Worm (Caenorhabditis elegans) whole organism, L4 larva: ENCODE data around the gene C38C3.3.
A peak's percentile ranks its signal among the peaks of the same experiment; 100 is the strongest.

Experiments
- D1046.2 ChIP-seq: fragments of 200-800 bp; sonication (Bioruptor generic); IDR thresholded peaks from 2 replicates; pipeline ENCODE4 v1.3.6; 2022; ENCODE audit warnings: missing genetic modification characterization, missing compliant biosample characterization
- F26F4.8 ChIP-seq: fragments of 200-800 bp; sonication (Bioruptor generic); conservative IDR thresholded peaks from 2 replicates; pipeline ENCODE4 v1.3.6; 2022; ENCODE audit warnings: missing genetic modification characterization, missing compliant biosample characterization
- F37D6.2 ChIP-seq: sonication (generic microtip); optimal IDR thresholded peaks from 2 replicates; lab custom pipeline; 2016; ENCODE audit warnings: mild to moderate bottlenecking, missing genetic modification characterization, missing compliant biosample characterization
- T26A8.4 ChIP-seq: fragments of 200-800 bp; sonication (Bioruptor generic); IDR thresholded peaks from 2 replicates; pipeline ENCODE4 v1.3.6; 2022; ENCODE audit warnings: missing genetic modification characterization, missing compliant biosample characterization
- Y5F2A.4 ChIP-seq: fragments of 200-800 bp; sonication (Bioruptor generic); optimal IDR thresholded peaks from 2 replicates; lab custom pipeline; 2018; ENCODE audit warnings: mild to moderate bottlenecking, missing genetic modification characterization, missing compliant biosample characterization
- Y75B8A.6 ChIP-seq: fragments of 200-800 bp; sonication (Bioruptor generic); IDR thresholded peaks from 2 replicates; pipeline ENCODE4 v1.3.6; 2022; ENCODE audit warnings: missing genetic modification reagents, missing genetic modification characterization, missing compliant biosample characterization
- arid-1 ChIP-seq: fragments of 200-800 bp; sonication (Bioruptor generic); conservative IDR thresholded peaks from 2 replicates; pipeline ENCODE4 v1.3.6; 2022; ENCODE audit warnings: missing genetic modification reagents, missing genetic modification characterization, missing compliant biosample characterization
- ceh-44 ChIP-seq: fragments of 200-800 bp; sonication (Bioruptor generic); IDR thresholded peaks from 2 replicates; pipeline ENCODE4 v1.3.6; 2022; ENCODE audit warnings: missing genetic modification reagents, missing genetic modification characterization, missing compliant biosample characterization
- ceh-62 ChIP-seq: sonication (generic microtip); optimal IDR thresholded peaks from 2 replicates; lab custom pipeline; 2017; ENCODE audit warnings: missing biosample characterization, missing genetic modification characterization
- ces-1 ChIP-seq: fragments of 150-350 bp; sonication (generic microtip); optimal IDR thresholded peaks from 4 replicates; lab custom pipeline; 2014; ENCODE audit warnings: missing biosample characterization, missing genetic modification reagents, missing genetic modification characterization
- ctbp-1 ChIP-seq: fragments of 200-800 bp; sonication (Bioruptor generic); IDR thresholded peaks from 2 replicates; pipeline ENCODE4 v1.3.6; 2022; ENCODE audit warnings: missing genetic modification reagents, missing genetic modification characterization, missing compliant biosample characterization
- daf-16 ChIP-seq, 3 experiments: sonication (generic microtip); optimal IDR thresholded peaks; 2 replicates each; lab custom pipeline; 2016 to 2017; ENCODE audit warnings: missing genetic modification characterization in 3 of 3, missing genetic modification reagents in 3 of 3, mild to moderate bottlenecking in 2 of 3, missing compliant biosample characterization in 2 of 3, missing biosample characterization in 1 of 3, moderate library complexity in 1 of 3
- daf-19 ChIP-seq: fragments of 200-800 bp; sonication (Bioruptor generic); conservative IDR thresholded peaks from 2 replicates; pipeline ENCODE4 v1.3.6; 2022; ENCODE audit warnings: missing genetic modification characterization, missing compliant biosample characterization
- daf-8 ChIP-seq: fragments of 200-800 bp; sonication (Bioruptor generic); IDR thresholded peaks from 2 replicates; pipeline ENCODE4 v1.3.6; 2022; ENCODE audit warnings: missing genetic modification characterization, missing compliant biosample characterization
- dmd-6 ChIP-seq: fragments of 200-800 bp; sonication (Bioruptor generic); IDR thresholded peaks from 2 replicates; pipeline ENCODE4 v1.3.6; 2022; ENCODE audit warnings: missing genetic modification reagents, missing genetic modification characterization, missing compliant biosample characterization
- dmd-9 ChIP-seq: fragments of 200-800 bp; sonication (Bioruptor generic); IDR thresholded peaks from 2 replicates; pipeline ENCODE4 v1.3.6; 2022; ENCODE audit warnings: missing genetic modification reagents, missing genetic modification characterization, missing compliant biosample characterization
- dve-1 ChIP-seq: sonication (generic microtip); optimal IDR thresholded peaks from 2 replicates; lab custom pipeline; 2017; ENCODE audit warnings: antibody characterized with exemption, mild to moderate bottlenecking, missing genetic modification characterization, missing compliant biosample characterization; ENCODE audit not compliant: insufficient read depth
- fos-1 ChIP-seq: fragments of 150-350 bp; optimal IDR thresholded peaks from 2 replicates; lab custom pipeline; 2014; ENCODE audit warnings: missing biosample characterization, missing genetic modification characterization
- gei-8 ChIP-seq: fragments of 200-800 bp; sonication (Bioruptor generic); optimal IDR thresholded peaks from 2 replicates; lab custom pipeline; 2018; ENCODE audit warnings: mild to moderate bottlenecking, missing genetic modification characterization, missing compliant biosample characterization
- hlh-11 ChIP-seq: fragments of 200-800 bp; sonication (Bioruptor generic); optimal IDR thresholded peaks from 2 replicates; lab custom pipeline; 2018; ENCODE audit warnings: mild to moderate bottlenecking, missing genetic modification characterization, missing compliant biosample characterization
- hmg-1.1 ChIP-seq: fragments of 200-800 bp; sonication (Bioruptor generic); IDR thresholded peaks from 2 replicates; pipeline ENCODE4 v1.3.6; 2022; ENCODE audit warnings: missing genetic modification reagents, missing genetic modification characterization, missing compliant biosample characterization
- lim-7 ChIP-seq: fragments of 200-800 bp; sonication (Bioruptor generic); IDR thresholded peaks from 2 replicates; pipeline ENCODE4 v1.3.6; 2022; ENCODE audit warnings: missing genetic modification characterization, missing compliant biosample characterization
- lin-13 ChIP-seq: fragments of 150-350 bp; optimal IDR thresholded peaks from 2 replicates; lab custom pipeline; 2014; ENCODE audit warnings: missing biosample characterization, missing genetic modification reagents, missing genetic modification characterization
- lin-29 ChIP-seq: fragments of 200-800 bp; sonication (Bioruptor generic); IDR thresholded peaks from 2 replicates; pipeline ENCODE4 v1.3.6; 2022; ENCODE audit warnings: missing genetic modification reagents, missing genetic modification characterization, missing compliant biosample characterization
- lir-3 ChIP-seq: sonication (generic microtip); optimal IDR thresholded peaks from 2 replicates; lab custom pipeline; 2016; ENCODE audit warnings: mild to moderate bottlenecking, missing genetic modification characterization, missing compliant biosample characterization
- lsy-2 ChIP-seq, 2 experiments: fragments of 150-350 bp in 1 of 2; sonication (generic microtip) in 1 of 2; optimal IDR thresholded peaks; 2 replicates each; lab custom pipeline; 2014 to 2017; ENCODE audit warnings: missing biosample characterization in 2 of 2, missing genetic modification characterization in 2 of 2
- nhr-10 ChIP-seq: fragments of 150-350 bp; optimal IDR thresholded peaks from 2 replicates; lab custom pipeline; 2014; ENCODE audit warnings: missing biosample characterization, missing genetic modification characterization
- nhr-25 ChIP-seq: sonication (generic microtip); optimal IDR thresholded peaks from 2 replicates; lab custom pipeline; 2017; ENCODE audit warnings: missing genetic modification characterization, mild to moderate bottlenecking, missing compliant biosample characterization, antibody characterized with exemption, moderate library complexity, borderline replicate concordance; ENCODE audit not compliant: insufficient read depth
- nhr-48 ChIP-seq: sonication (generic microtip); optimal IDR thresholded peaks from 2 replicates; lab custom pipeline; 2016; ENCODE audit warnings: mild to moderate bottlenecking, missing genetic modification characterization, missing compliant biosample characterization
- nhr-6 ChIP-seq: fragments of 150-350 bp; optimal IDR thresholded peaks from 2 replicates; lab custom pipeline; 2014; ENCODE audit warnings: missing biosample characterization, missing genetic modification characterization
- nhr-77 ChIP-seq: fragments of 150-350 bp; optimal IDR thresholded peaks from 2 replicates; lab custom pipeline; 2014; ENCODE audit warnings: missing biosample characterization, missing genetic modification characterization
- pha-4 ChIP-seq, 2 experiments: fragments of 150-350 bp in 1 of 2; fragments of 200-800 bp in 1 of 2; sonication (Bioruptor generic) in 1 of 2; IDR thresholded peaks in 1 of 2; optimal IDR thresholded peaks in 1 of 2; 2 replicates each; pipeline versions ENCODE4 v1.3.6 to Lab custom; 2014 to 2022; ENCODE audit warnings: missing genetic modification characterization in 2 of 2, missing genetic modification reagents in 2 of 2, missing biosample characterization in 1 of 2, missing compliant biosample characterization in 1 of 2
- pqm-1 ChIP-seq: sonication (generic microtip); optimal IDR thresholded peaks from 2 replicates; lab custom pipeline; 2017; ENCODE audit warnings: missing biosample characterization, missing genetic modification characterization
- saeg-2 ChIP-seq: fragments of 200-800 bp; sonication (Bioruptor generic); IDR thresholded peaks from 2 replicates; pipeline ENCODE4 v1.3.6; 2022; ENCODE audit warnings: missing genetic modification reagents, missing genetic modification characterization, missing compliant biosample characterization
- sdz-12 ChIP-seq: fragments of 200-800 bp; sonication (Bioruptor generic); optimal IDR thresholded peaks from 2 replicates; lab custom pipeline; 2018; ENCODE audit warnings: mild to moderate bottlenecking, missing genetic modification characterization, missing compliant biosample characterization
- set-16 ChIP-seq: fragments of 200-800 bp; sonication (Bioruptor generic); IDR thresholded peaks from 2 replicates; pipeline ENCODE4 v1.3.6; 2022; ENCODE audit warnings: missing genetic modification reagents, missing genetic modification characterization, missing compliant biosample characterization
- skn-1 ChIP-seq: fragments of 150-350 bp; optimal IDR thresholded peaks from 2 replicates; lab custom pipeline; 2014; ENCODE audit warnings: missing biosample characterization, missing genetic modification characterization
- snpc-1.2 ChIP-seq: fragments of 200-800 bp; sonication (Bioruptor generic); IDR thresholded peaks from 2 replicates; pipeline ENCODE4 v1.3.6; 2022; ENCODE audit warnings: missing genetic modification reagents, missing genetic modification characterization, missing compliant biosample characterization
- snpc-4 ChIP-seq: fragments of 150-350 bp; optimal IDR thresholded peaks from 2 replicates; lab custom pipeline; 2014; ENCODE audit warnings: missing biosample characterization, missing genetic modification characterization
- spr-1 ChIP-seq: sonication (generic microtip); optimal IDR thresholded peaks from 2 replicates; lab custom pipeline; 2016; ENCODE audit warnings: mild to moderate bottlenecking, missing genetic modification characterization, missing compliant biosample characterization
- tag-97 ChIP-seq: fragments of 200-800 bp; sonication (Bioruptor generic); IDR thresholded peaks from 2 replicates; pipeline ENCODE4 v1.3.6; 2022; ENCODE audit warnings: missing genetic modification characterization, missing compliant biosample characterization
- unc-130 ChIP-seq: sonication (generic microtip); optimal IDR thresholded peaks from 2 replicates; lab custom pipeline; 2016; ENCODE audit warnings: missing genetic modification reagents, missing genetic modification characterization, missing compliant biosample characterization
- zip-2 ChIP-seq: fragments of 150-350 bp; optimal IDR thresholded peaks from 2 replicates; lab custom pipeline; 2014; ENCODE audit warnings: missing biosample characterization, missing genetic modification characterization
- ztf-7 ChIP-seq: fragments of 150-350 bp; optimal IDR thresholded peaks from 2 replicates; lab custom pipeline; 2014; ENCODE audit warnings: missing biosample characterization, missing genetic modification characterization

C38C3.3 gene

DNA sequence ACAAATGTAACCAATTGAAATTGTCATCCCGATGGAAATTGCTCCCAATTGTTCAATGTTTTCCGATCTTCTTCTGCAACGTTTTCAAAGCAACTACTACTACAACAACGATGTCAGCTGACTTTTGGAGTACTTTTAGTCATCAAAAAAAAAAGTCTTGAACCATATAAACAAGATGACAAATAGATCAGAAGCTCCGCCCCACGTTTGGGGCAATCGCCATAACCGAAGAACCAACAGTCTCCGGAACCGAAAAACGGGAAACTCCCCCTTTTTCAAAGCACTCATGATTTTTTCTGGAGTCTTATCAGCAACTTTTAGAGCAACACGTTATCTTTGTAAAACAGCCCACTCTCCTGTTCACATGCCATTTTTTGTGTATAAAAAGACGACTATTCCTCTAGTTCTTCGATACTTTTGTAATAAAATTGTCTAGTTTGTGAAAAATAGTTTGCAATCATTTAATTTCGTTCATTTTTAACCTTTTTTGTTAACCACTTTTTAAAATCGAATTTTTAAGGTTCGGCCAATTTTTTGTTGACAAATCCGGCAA, 36.0 kb upstream of the C38C3.3 start (continued):
- TF ChIP-seq daf-16 (GFP tag; optimal IDR thresholded peaks at IDR 0.05; lab: Kevin White, UChicago) = no peak
- TF ChIP-seq daf-16 (tag; optimal IDR thresholded peaks at IDR 0.05; lab: Kevin White, UChicago) = peak; percentile 81
- TF ChIP-seq saeg-2 (GFP tag; lab: Robert Waterston, UW) = no peak
- peak; percentile 43 for TF ChIP-seq pqm-1 (tag; lab: Kevin White, UChicago)
- TF ChIP-seq nhr-48 (tag; lab: Kevin White, UChicago) = peak; percentile 18
- TF ChIP-seq set-16 (GFP tag; lab: Robert Waterston, UW) = no peak
- TF ChIP-seq lin-29 (GFP tag; lab: Robert Waterston, UW) = no peak
- TF ChIP-seq nhr-6 (tag; lab: Kevin White, UChicago) = no peak
- TF ChIP-seq spr-1 (tag; lab: Kevin White, UChicago) = no peak
- TF ChIP-seq hmg-1.1 (GFP tag; lab: Robert Waterston, UW) = no peak
- no peak for TF ChIP-seq F37D6.2 (tag; lab: Kevin White, UChicago)
- TF ChIP-seq lim-7 (GFP tag; lab: Robert Waterston, UW) = no peak
- peak; percentile 44 for TF ChIP-seq dve-1 (tag; lab: Kevin White, UChicago)
- TF ChIP-seq hlh-11 (tag; lab: Kevin White, UChicago) = peak; percentile 66

DNA sequence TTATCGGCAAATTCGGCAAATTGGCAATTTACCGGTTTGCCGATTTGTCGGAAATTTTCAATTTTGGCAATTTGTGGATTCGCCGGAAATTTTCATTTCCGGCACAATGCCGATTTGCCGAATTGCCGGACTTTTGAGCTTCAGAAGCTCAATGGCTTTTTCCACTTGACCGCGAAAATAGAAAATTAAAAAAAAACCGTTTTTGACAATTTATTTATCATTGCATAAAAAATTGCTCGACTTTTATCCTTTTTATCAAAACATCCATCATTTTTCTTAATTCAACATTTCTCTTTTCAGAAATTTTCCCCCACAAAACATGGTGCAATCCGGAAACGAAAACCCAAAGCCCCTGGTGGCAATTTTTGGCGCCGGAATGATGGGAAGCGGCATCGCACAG, 35.4 kb upstream of the C38C3.3 start, which contains the start of gene hacd-1:
TSS of gene hacd-1 (plus strand) at position 301 of the 400 bp plus-strand sequence.
- no peak for TF ChIP-seq lir-3 (tag; lab: Kevin White, UChicago)
- no peak for TF ChIP-seq saeg-2 (GFP tag; lab: Robert Waterston, UW)
- TF ChIP-seq unc-130 (GFP tag; lab: Kevin White, UChicago) = no peak
- TF ChIP-seq gei-8 (GFP tag; lab: Kevin White, UChicago) = no peak

DNA sequence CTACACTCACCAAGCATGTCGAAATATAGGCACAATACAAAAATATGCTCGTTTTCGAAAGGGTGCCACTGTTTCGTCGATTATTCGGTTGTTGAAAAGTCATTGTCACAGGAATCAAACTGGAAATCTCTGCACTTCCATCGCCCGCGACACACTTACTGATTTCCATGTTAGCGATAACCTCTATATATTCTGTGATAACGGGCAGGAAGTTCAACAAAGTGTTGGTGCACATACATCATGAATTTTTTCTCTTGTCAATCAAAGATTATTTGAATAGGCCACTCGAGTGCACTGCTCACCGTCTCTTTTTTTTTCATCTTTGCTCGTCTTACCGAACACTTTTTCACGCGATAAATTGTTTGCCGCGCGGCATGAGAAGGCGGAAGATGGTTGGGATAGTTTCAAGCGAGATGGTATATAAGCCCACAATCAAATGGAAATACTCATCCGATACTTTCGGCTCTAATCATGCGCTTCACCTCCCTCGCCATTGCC, 30.8 kb upstream of the C38C3.3 start, which contains the start of the genes fpn-1.2 and pqn-54:
TSS of gene fpn-1.2 (minus strand) at position 157 of the 498 bp plus-strand sequence.
TSS of gene pqn-54 (plus strand) at position 448 of the 498 bp plus-strand sequence.
- TF ChIP-seq nhr-77 (tag; lab: Kevin White, UChicago) = peak; percentile 26
- no peak for TF ChIP-seq daf-16 (GFP tag; optimal IDR thresholded peaks at IDR 0.05; lab: Kevin White, UChicago)
- TF ChIP-seq daf-16 (tag; optimal IDR thresholded peaks at IDR 0.05; lab: Kevin White, UChicago) = peak; percentile 9
- TF ChIP-seq daf-8 = no peak
- no peak for TF ChIP-seq F26F4.8 (GFP tag; lab: Robert Waterston, UW)
- TF ChIP-seq nhr-48 (tag; lab: Kevin White, UChicago) = no peak
- no peak for TF ChIP-seq ctbp-1 (GFP tag; lab: Robert Waterston, UW)
- TF ChIP-seq fos-1 (tag; lab: Kevin White, UChicago) = no peak
- TF ChIP-seq tag-97 (GFP tag; lab: Robert Waterston, UW) = no peak
- peak; percentile 26 for TF ChIP-seq hlh-11 (tag; lab: Kevin White, UChicago)
- TF ChIP-seq zip-2 (tag; lab: Kevin White, UChicago) = no peak
- TF ChIP-seq daf-19 (GFP tag; lab: Robert Waterston, UW) = no peak
- no peak for TF ChIP-seq lin-13 (GFP tag; lab: Kevin White, UChicago)
- TF ChIP-seq unc-130 (GFP tag; lab: Kevin White, UChicago) = no peak
- TF ChIP-seq D1046.2 (GFP tag; lab: Robert Waterston, UW) = no peak
- no peak for TF ChIP-seq dmd-9 (GFP tag; lab: Robert Waterston, UW)
- peak; percentile 37 for TF ChIP-seq pqm-1 (tag; lab: Kevin White, UChicago)
- no peak for TF ChIP-seq snpc-1.2 (GFP tag; lab: Robert Waterston, UW)
- TF ChIP-seq pha-4 (GFP tag; IDR thresholded peaks at IDR 0.05; lab: Robert Waterston, UW) = no peak
- TF ChIP-seq pha-4 (tag; optimal IDR thresholded peaks at IDR 0.05; lab: Kevin White, UChicago) = no peak
- no peak for TF ChIP-seq nhr-25 (tag; lab: Kevin White, UChicago)
- TF ChIP-seq Y75B8A.6 (GFP tag; lab: Robert Waterston, UW) = no peak
- TF ChIP-seq arid-1 (GFP tag; lab: Robert Waterston, UW) = no peak
- TF ChIP-seq T26A8.4 (GFP tag; lab: Robert Waterston, UW) = no peak
- TF ChIP-seq lsy-2 (tag; optimal IDR thresholded peaks at IDR 0.05; lab: Kevin White, UChicago) = no peak
- no peak for TF ChIP-seq skn-1 (tag; lab: Kevin White, UChicago)
- no peak for TF ChIP-seq spr-1 (tag; lab: Kevin White, UChicago)
- no peak for TF ChIP-seq ceh-44 (GFP tag; lab: Robert Waterston, UW)
- TF ChIP-seq ces-1 = no peak
- TF ChIP-seq dmd-6 (GFP tag; lab: Robert Waterston, UW) = peak; percentile 83
- no peak for TF ChIP-seq ceh-62 (tag; lab: Kevin White, UChicago)
- no peak for TF ChIP-seq Y5F2A.4
- TF ChIP-seq nhr-10 (tag; lab: Kevin White, UChicago) = no peak
- no peak for TF ChIP-seq ztf-7 (tag; lab: Kevin White, UChicago)
- TF ChIP-seq sdz-12 (GFP tag; lab: Kevin White, UChicago) = no peak
- TF ChIP-seq snpc-4 = no peak
